Fruit fly (Drosophila melanogaster): ENCODE data around the gene CG6996.

CG6996 gene

DNA sequence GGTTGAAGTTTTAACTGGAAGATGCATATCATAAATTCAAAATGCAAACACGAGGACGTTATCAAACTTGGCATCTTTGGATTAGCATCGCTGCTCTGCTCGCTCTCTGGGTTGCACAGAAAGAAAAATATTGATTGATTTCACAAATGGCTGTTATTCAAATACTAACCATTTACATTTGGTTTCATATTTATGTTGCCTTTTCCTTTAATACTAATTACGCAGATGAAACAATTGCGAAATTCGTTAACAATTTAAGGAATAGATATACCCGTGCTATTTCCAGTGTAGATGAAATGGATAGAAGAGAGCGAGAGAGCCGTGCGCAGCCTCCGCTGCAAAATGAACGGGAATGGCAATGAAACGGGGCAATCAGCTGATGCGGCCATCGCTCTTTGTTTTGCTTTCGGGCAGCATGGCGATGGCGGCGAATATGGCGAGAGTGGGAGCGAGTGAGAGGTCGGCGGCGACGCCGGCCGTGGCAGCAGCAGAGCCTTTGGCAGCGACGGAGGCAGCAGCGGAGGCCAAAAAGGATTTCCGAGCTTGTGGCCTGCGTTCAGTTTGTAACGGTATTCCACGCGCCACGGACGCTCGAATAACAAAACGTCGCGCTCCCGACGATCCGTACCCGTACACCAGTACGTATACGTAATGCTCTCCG is 40.3 kb downstream of the CG6996 start, which contains the start of gene rdgC (continued):
- no peak for TF ChIP-seq HLHmδ (GFP tag; optimal IDR thresholded peaks at IDR 0.05)
- TF ChIP-seq pzg (GFP tag; optimal IDR thresholded peaks at IDR 0.05): peak; percentile 17
- peak; percentile 97 for TF ChIP-seq CG32532 (GFP tag; IDR thresholded peaks at IDR 0.05)
- peak; percentile 96 for TF ChIP-seq dpn (GFP tag; optimal IDR thresholded peaks at IDR 0.05)
- TF ChIP-seq Dip3 (GFP tag; optimal IDR thresholded peaks at IDR 0.05): peak; percentile 94
- TF ChIP-seq CG6791 (GFP tag; IDR thresholded peaks at IDR 0.05; ENCODE audit: partially characterized antibody): no peak
- peak; percentile 79 for TF ChIP-seq E2f2 (GFP tag; IDR thresholded peaks at IDR 0.05)
- TF ChIP-seq tio (GFP tag; optimal IDR thresholded peaks at IDR 0.05): peak; percentile 92
- peak; percentile 88 for TF ChIP-seq danr (GFP tag; IDR thresholded peaks at IDR 0.05)
- TF ChIP-seq wdn (GFP tag; IDR thresholded peaks at IDR 0.05): peak; percentile 92
- TF ChIP-seq CG7786 (GFP tag; optimal IDR thresholded peaks at IDR 0.05): peak; percentile 96
- TF ChIP-seq sens-2 (GFP tag; IDR thresholded peaks at IDR 0.05): peak; percentile 88
- peak; percentile 93 for TF ChIP-seq CG9727 (GFP tag; optimal IDR thresholded peaks at IDR 0.05)
- peak; percentile 22 for TF ChIP-seq ac (GFP tag; optimal IDR thresholded peaks at IDR 0.05)
- peak; percentile 94 for TF ChIP-seq Drgx (GFP tag; IDR thresholded peaks at IDR 0.05)
- TF ChIP-seq tx (GFP tag; optimal IDR thresholded peaks at IDR 0.05): peak; percentile 91
- peak; percentile 54 for TF ChIP-seq CG30020 (tag; optimal IDR thresholded peaks at IDR 0.05)
- TF ChIP-seq Fer2 (tag; optimal IDR thresholded peaks at IDR 0.05): peak; percentile 83
- TF ChIP-seq Mes4 (GFP tag; optimal IDR thresholded peaks at IDR 0.05): peak; percentile 93
- peak; percentile 9 for TF ChIP-seq gfzf (GFP tag; optimal IDR thresholded peaks at IDR 0.05)
- peak; percentile 95 for TF ChIP-seq Side (GFP tag; optimal IDR thresholded peaks at IDR 0.05)
- peak; percentile 96 for TF ChIP-seq CG17361 (GFP tag; IDR thresholded peaks at IDR 0.05)
- peak; percentile 97 for TF ChIP-seq CG13624 (GFP tag; optimal IDR thresholded peaks at IDR 0.05)
- TF ChIP-seq oc (tag; optimal IDR thresholded peaks at IDR 0.05): peak; percentile 95
- peak; percentile 98 for TF ChIP-seq Ada2b (GFP tag; IDR thresholded peaks at IDR 0.05)
- TF ChIP-seq eve (GFP tag; optimal IDR thresholded peaks at IDR 0.05): no peak
- TF ChIP-seq twi (tag; optimal IDR thresholded peaks at IDR 0.05): peak; percentile 59
- TF ChIP-seq CG4854 (GFP tag; optimal IDR thresholded peaks at IDR 0.05): peak; percentile 94
- peak; percentile 94 for TF ChIP-seq CG8089 (GFP tag; optimal IDR thresholded peaks at IDR 0.05)
- TF ChIP-seq PHDP (tag; optimal IDR thresholded peaks at IDR 0.05): peak; percentile 96
- peak; percentile 94 for TF ChIP-seq H2.0 (GFP tag; IDR thresholded peaks at IDR 0.05)
- peak; percentile 93 for TF ChIP-seq NFAT (GFP tag; IDR thresholded peaks at IDR 0.05)
- no peak for TF ChIP-seq CG33557 (GFP tag; optimal IDR thresholded peaks at IDR 0.05)
- peak; percentile 52 for TF ChIP-seq CG15073 (GFP tag; optimal IDR thresholded peaks at IDR 0.05)
- TF ChIP-seq mirr (GFP tag; optimal IDR thresholded peaks at IDR 0.05): peak; percentile 93
- peak; percentile 98 for TF ChIP-seq Dbx (GFP tag; IDR thresholded peaks at IDR 0.05)
- peak; percentile 78 for TF ChIP-seq CG14710 (tag; optimal IDR thresholded peaks at IDR 0.05)
- peak; percentile 88 for TF ChIP-seq Optix (GFP tag; IDR thresholded peaks at IDR 0.05)
- peak; percentile 92 for TF ChIP-seq CG6272 (GFP tag; IDR thresholded peaks at IDR 0.05)
- peak; percentile 93 for TF ChIP-seq crc (GFP tag; optimal IDR thresholded peaks at IDR 0.05)
- peak; percentile 87 for TF ChIP-seq CG13775 (GFP tag; optimal IDR thresholded peaks at IDR 0.05)
- peak; percentile 96 for TF ChIP-seq CG12219 (GFP tag; optimal IDR thresholded peaks at IDR 0.05)
- peak; percentile 94 for TF ChIP-seq CG3281 (GFP tag; optimal IDR thresholded peaks at IDR 0.05)
- TF ChIP-seq schlank (tag; optimal IDR thresholded peaks at IDR 0.05): peak; percentile 90
- TF ChIP-seq CG12104 (GFP tag; optimal IDR thresholded peaks at IDR 0.05): peak; percentile 90
- TF ChIP-seq CG17186 (GFP tag; optimal IDR thresholded peaks at IDR 0.05): peak; percentile 77
- TF ChIP-seq Nf-YC (tag; optimal IDR thresholded peaks at IDR 0.05): peak; percentile 68
- TF ChIP-seq eyg (GFP tag; optimal IDR thresholded peaks at IDR 0.05): peak; percentile 95
- TF ChIP-seq CG3163 (GFP tag; optimal IDR thresholded peaks at IDR 0.05): peak; percentile 82
- peak; percentile 83 for TF ChIP-seq Vsx1 (GFP tag; optimal IDR thresholded peaks at IDR 0.05)
- TF ChIP-seq pita (GFP tag; optimal IDR thresholded peaks at IDR 0.05): no peak

All from whole organism, embryonic.